Fruit fly (Drosophila melanogaster) whole organism, adult: ENCODE results near the gene AP-1mu.
A peak's percentile ranks its signal among the peaks of the same experiment; 100 is the strongest.

Experiments
- CG11617 ChIP-seq: fragments of 200-800 bp; sonication (Bioruptor generic); optimal IDR thresholded peaks from 2 replicates; lab custom pipeline; 2017; ENCODE audit warnings: mild to moderate bottlenecking, missing biosample characterization, missing genetic modification reagents, missing genetic modification characterization
- CG1620 ChIP-seq: fragments of 200-800 bp; sonication (Bioruptor generic); optimal IDR thresholded peaks from 2 replicates; lab custom pipeline; 2016; ENCODE audit warnings: missing biosample characterization, missing genetic modification characterization
- CG5204 ChIP-seq: fragments of 200-800 bp; sonication (Bioruptor generic); optimal IDR thresholded peaks from 2 replicates; lab custom pipeline; 2016; ENCODE audit warnings: missing biosample characterization, missing genetic modification characterization
- bab1 ChIP-seq: fragments of 200-800 bp; sonication (Bioruptor generic); optimal IDR thresholded peaks from 3 replicates; lab custom pipeline; 2019; ENCODE audit warnings: missing biosample characterization, mild to moderate bottlenecking, missing genetic modification characterization, moderate library complexity
- cic ChIP-seq: fragments of 200-800 bp; sonication (Bioruptor generic); optimal IDR thresholded peaks from 2 replicates; lab custom pipeline; 2017; ENCODE audit warnings: missing biosample characterization, mild to moderate bottlenecking, missing genetic modification characterization, moderate library complexity
- kay ChIP-seq: fragments of 200-800 bp; sonication (Bioruptor generic); peaks from one replicate; lab custom pipeline; 2016; ENCODE audit warnings: missing biosample characterization, missing genetic modification characterization, borderline replicate concordance
- ovo ChIP-seq: fragments of 200-800 bp; sonication (Bioruptor generic); optimal IDR thresholded peaks from 2 replicates; lab custom pipeline; 2016; ENCODE audit warnings: missing biosample characterization, missing genetic modification characterization
- toe ChIP-seq: fragments of 200-800 bp; sonication (Bioruptor generic); optimal IDR thresholded peaks from 2 replicates; lab custom pipeline; 2016; ENCODE audit warnings: missing biosample characterization, missing genetic modification characterization

DNA sequence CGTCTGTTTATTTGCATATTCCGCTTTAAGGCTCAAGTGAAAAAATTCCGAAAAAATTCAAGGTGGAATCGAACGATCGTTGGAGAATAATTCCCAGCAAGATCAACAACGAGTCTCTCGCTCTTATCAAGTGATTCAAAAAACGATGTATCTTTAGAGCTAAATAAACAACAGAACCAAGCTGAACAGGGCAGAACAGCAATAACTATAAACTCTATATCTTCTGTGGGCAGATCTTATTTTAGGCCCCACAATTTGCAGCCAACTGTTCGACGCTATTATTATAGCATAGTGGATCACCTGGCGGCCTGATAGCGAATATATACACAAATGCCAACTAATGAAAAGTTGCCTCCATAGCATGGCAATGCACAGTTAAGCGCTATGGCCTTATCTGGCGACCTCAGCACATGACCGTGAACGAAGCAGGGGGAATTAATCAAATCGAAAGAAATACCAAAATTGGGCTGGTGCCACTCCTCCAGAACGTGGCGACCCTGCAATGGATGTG, 29.9 kb downstream of the AP-1mu start:
- TF ChIP-seq CG5204 (GFP tag; lab: Kevin White, UChicago) (no peak), CG1620 (GFP tag; lab: Kevin White, UChicago) (no peak), kay (GFP tag; lab: Kevin White, UChicago) (peak; percentile 71), CG11617 (GFP tag; lab: Kevin White, UChicago) (no peak), bab1 (GFP tag; lab: Kevin White, UChicago) (no peak), cic (GFP tag; lab: Kevin White, UChicago) (no peak), toe (no peak), ovo (GFP tag; lab: Kevin White, UChicago) (no peak)
